Fruit fly (Drosophila melanogaster) whole organism, prepupa: ENCODE measurements around the gene CG6294.

ENCODE experiments used
- CG11294 ChIP-seq: fragments of 200-800 bp; sonication (Bioruptor generic); IDR thresholded peaks from 2 replicates; pipeline ENCODE4 v1.3.6; 2022; ENCODE audit warnings: missing biosample characterization, missing genetic modification characterization
- CG11762 ChIP-seq: fragments of 200-800 bp; sonication (Bioruptor generic); optimal IDR thresholded peaks from 3 replicates; lab custom pipeline; 2016; ENCODE audit warnings: missing biosample characterization, missing genetic modification characterization; ENCODE audit not compliant: insufficient read depth
- CG11902 ChIP-seq: fragments of 200-800 bp; sonication (Bioruptor generic); optimal IDR thresholded peaks from 3 replicates; lab custom pipeline; 2016; ENCODE audit warnings: missing biosample characterization, missing genetic modification characterization
- CG15336 ChIP-seq: fragments of 200-800 bp; sonication (Bioruptor generic); IDR thresholded peaks from 2 replicates; pipeline ENCODE4 v1.3.6; 2022; ENCODE audit warnings: missing biosample characterization, missing genetic modification characterization
- CG1621 ChIP-seq: fragments of 200-800 bp; sonication (Bioruptor generic); optimal IDR thresholded peaks from 3 replicates; lab custom pipeline; 2018; ENCODE audit warnings: missing biosample characterization, mild to moderate bottlenecking, missing genetic modification characterization
- CG3032 ChIP-seq: fragments of 200-800 bp; optimal IDR thresholded peaks from 2 replicates; lab custom pipeline; 2019; ENCODE audit warnings: missing biosample characterization, mild to moderate bottlenecking, missing genetic modification characterization, moderate library complexity
- CG31627 ChIP-seq: fragments of 200-800 bp; sonication (Bioruptor generic); optimal IDR thresholded peaks from 3 replicates; lab custom pipeline; 2016; ENCODE audit warnings: missing biosample characterization, missing genetic modification characterization
- CG34406 ChIP-seq: fragments of 200-800 bp; sonication (Bioruptor generic); optimal IDR thresholded peaks from 3 replicates; lab custom pipeline; 2016; ENCODE audit warnings: missing biosample characterization, missing genetic modification characterization
- CG4318 ChIP-seq: fragments of 200-800 bp; sonication (Bioruptor generic); optimal IDR thresholded peaks from 3 replicates; lab custom pipeline; 2017; ENCODE audit warnings: missing biosample characterization, mild to moderate bottlenecking, missing genetic modification characterization
- CG6163 ChIP-seq: fragments of 200-800 bp; sonication (Bioruptor generic); IDR thresholded peaks from 3 replicates; pipeline ENCODE4 v1.3.6; 2022; ENCODE audit warnings: missing biosample characterization, missing genetic modification characterization
- CG6808 ChIP-seq: fragments of 200-800 bp; sonication (Bioruptor generic); optimal IDR thresholded peaks from 3 replicates; lab custom pipeline; 2017; ENCODE audit warnings: missing biosample characterization, missing genetic modification characterization, mild to moderate bottlenecking, moderate library complexity, missing genetic modification reagents
- CG6854 ChIP-seq: fragments of 200-800 bp; sonication (Bioruptor generic); optimal IDR thresholded peaks from 2 replicates; lab custom pipeline; 2017; ENCODE audit warnings: missing biosample characterization, mild to moderate bottlenecking, missing genetic modification characterization
- CG7368 ChIP-seq: fragments of 200-800 bp; sonication (Bioruptor generic); optimal IDR thresholded peaks from 3 replicates; lab custom pipeline; 2016; ENCODE audit warnings: missing biosample characterization, missing genetic modification characterization
- CG9139 ChIP-seq: fragments of 200-800 bp; sonication (Bioruptor generic); optimal IDR thresholded peaks from 3 replicates; lab custom pipeline; 2017; ENCODE audit warnings: missing biosample characterization, mild to moderate bottlenecking, missing genetic modification characterization
- Eip75B ChIP-seq: fragments of 200-800 bp; sonication (Bioruptor generic); optimal IDR thresholded peaks from 3 replicates; lab custom pipeline; 2016; ENCODE audit warnings: missing biosample characterization, missing genetic modification characterization
- Eip78C ChIP-seq: fragments of 200-800 bp; sonication (Bioruptor generic); peaks from one replicate; lab custom pipeline; 2016; ENCODE audit warnings: missing biosample characterization, missing genetic modification characterization
- Ets96B ChIP-seq: fragments of 200-800 bp; optimal IDR thresholded peaks from 2 replicates; lab custom pipeline; 2019; ENCODE audit warnings: missing biosample characterization, mild to moderate bottlenecking, missing genetic modification characterization, moderate library complexity
- Lpt ChIP-seq: fragments of 200-800 bp; sonication (Bioruptor generic); optimal IDR thresholded peaks from 3 replicates; lab custom pipeline; 2016; ENCODE audit warnings: missing biosample characterization, missing genetic modification characterization
- Sox102F ChIP-seq: fragments of 200-800 bp; sonication (Bioruptor generic); optimal IDR thresholded peaks from 2 replicates; lab custom pipeline; 2016; ENCODE audit warnings: missing biosample characterization, mild to moderate bottlenecking, missing genetic modification characterization
- Sox14 ChIP-seq: fragments of 200-800 bp; sonication (Bioruptor generic); optimal IDR thresholded peaks from 3 replicates; lab custom pipeline; 2016; ENCODE audit warnings: missing biosample characterization, missing genetic modification characterization
- achi ChIP-seq: fragments of 200-800 bp; sonication (Bioruptor generic); optimal IDR thresholded peaks from 3 replicates; lab custom pipeline; 2016; ENCODE audit warnings: missing biosample characterization, missing genetic modification characterization
- dsx ChIP-seq: fragments of 200-800 bp; optimal IDR thresholded peaks from 3 replicates; lab custom pipeline; 2019; ENCODE audit warnings: missing biosample characterization, mild to moderate bottlenecking, missing genetic modification characterization, moderate library complexity; ENCODE audit not compliant: poor library complexity, severe bottlenecking
- eg ChIP-seq: fragments of 200-800 bp; sonication (Bioruptor generic); IDR thresholded peaks from 3 replicates; pipeline ENCODE4 v1.3.6; 2022; ENCODE audit warnings: missing biosample characterization, missing genetic modification characterization
- esn ChIP-seq: fragments of 200-800 bp; sonication (Bioruptor generic); optimal IDR thresholded peaks from 2 replicates; lab custom pipeline; 2016; ENCODE audit warnings: missing biosample characterization, mild to moderate bottlenecking, missing genetic modification characterization, moderate library complexity
- fkh ChIP-seq: fragments of 200-800 bp; sonication (Bioruptor generic); optimal IDR thresholded peaks from 3 replicates; lab custom pipeline; 2017; ENCODE audit warnings: missing biosample characterization, mild to moderate bottlenecking, missing genetic modification characterization, moderate library complexity
- net ChIP-seq: fragments of 200-800 bp; sonication (Bioruptor generic); optimal IDR thresholded peaks from 3 replicates; lab custom pipeline; 2016; ENCODE audit warnings: missing biosample characterization, missing genetic modification characterization
- spab ChIP-seq: fragments of 200-800 bp; sonication (Bioruptor generic); optimal IDR thresholded peaks from 2 replicates; lab custom pipeline; 2017; ENCODE audit warnings: missing biosample characterization, mild to moderate bottlenecking, missing genetic modification characterization, missing genetic modification reagents
- ss ChIP-seq, 2 experiments: fragments of 200-800 bp; sonication (Bioruptor generic); optimal IDR thresholded peaks; 2 replicates in 1 of 2; 3 replicates in 1 of 2; lab custom pipeline; 2017 to 2018; ENCODE audit warnings: mild to moderate bottlenecking in 2 of 2, missing biosample characterization in 2 of 2, missing genetic modification characterization in 2 of 2, moderate library complexity in 1 of 2
- topi ChIP-seq: fragments of 200-800 bp; sonication (Bioruptor generic); optimal IDR thresholded peaks from 3 replicates; lab custom pipeline; 2016; ENCODE audit warnings: missing biosample characterization, missing genetic modification characterization

CG6294 gene

DNA sequence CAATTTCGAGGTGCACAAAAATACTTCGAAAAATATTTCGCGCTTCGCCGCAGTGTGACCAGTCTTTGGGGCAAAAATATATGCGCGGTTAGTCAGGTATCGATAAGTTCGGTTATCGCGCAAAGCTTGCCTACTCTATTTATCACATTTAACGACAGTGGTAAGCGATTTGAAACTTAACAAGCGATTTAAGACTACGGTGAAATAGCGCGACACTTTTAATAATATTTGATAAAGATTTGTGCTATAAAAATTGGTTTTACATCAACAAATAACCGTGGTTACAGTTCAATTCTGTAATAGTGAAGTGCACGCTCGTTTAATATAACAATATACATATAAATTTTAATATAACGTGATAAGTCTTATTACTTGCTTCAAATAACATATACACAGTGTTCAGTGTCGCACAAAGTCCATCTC, 12.9 kb downstream of the CG6294 start, which contains the start of gene mh:
Gene mh, minus strand, starts transcription at position 34 of the 423 bp plus-strand sequence.
- TF ChIP-seq eg (GFP tag; lab: Robert Waterston, UW) (0 out of 3 replicates have a peak, but pooled peaks have one; percentile 22), Sox102F (GFP tag; lab: Kevin White, UChicago) (no peak)

DNA sequence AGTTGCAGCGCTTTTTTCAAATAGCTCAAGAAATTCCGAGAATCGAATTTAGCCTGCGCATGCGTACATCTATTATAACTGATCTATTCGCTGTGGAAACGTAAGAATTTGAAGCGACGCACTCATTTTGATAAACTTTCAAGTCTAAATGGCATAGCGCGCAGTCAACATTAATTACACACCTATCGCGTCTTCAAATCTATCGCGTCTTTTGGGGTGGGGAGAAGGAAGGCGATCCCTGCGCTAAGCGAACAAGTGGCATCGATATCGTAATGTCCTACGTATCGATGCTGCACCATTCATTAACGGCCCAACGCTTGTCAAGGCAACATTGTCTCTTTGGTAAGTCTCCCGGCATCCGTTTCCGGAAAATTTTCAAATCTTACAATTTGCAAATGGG, 13.3 kb downstream of the CG6294 start, which contains the start of gene CG6324:
Gene CG6324, plus strand, starts transcription at position 301 of the 400 bp plus-strand sequence.
- TF ChIP-seq dsx (peak; percentile 7), CG1621 (no peak)

- TF ChIP-seq dsx: peak; percentile 5
- TF ChIP-seq CG6163 (GFP tag; lab: Robert Waterston, UW): 0 out of 3 replicates have a peak, but pooled peaks have one; percentile 25
- peak; percentile 18 for TF ChIP-seq CG6854
- no peak for TF ChIP-seq CG34406 (GFP tag; lab: Kevin White, UChicago)
- TF ChIP-seq esn (GFP tag; lab: Kevin White, UChicago): no peak
- peak; percentile 22 for TF ChIP-seq fkh (GFP tag; lab: Kevin White, UChicago)
- TF ChIP-seq net: no peak
- peak; percentile 36 to 66 for TF ChIP-seq ss (GFP tag; optimal IDR thresholded peaks at IDR 0.05; lab: Kevin White, UChicago)
- TF ChIP-seq CG11294 (GFP tag; lab: Robert Waterston, UW): no peak
- no peak for TF ChIP-seq CG15336
- no peak for TF ChIP-seq CG9139 (GFP tag; lab: Kevin White, UChicago)
- TF ChIP-seq topi (GFP tag; lab: Kevin White, UChicago): no peak
- no peak for TF ChIP-seq CG3032 (tag; lab: Kevin White, UChicago)
- TF ChIP-seq CG11902 (GFP tag; lab: Kevin White, UChicago): no peak
- peak; percentile 41 for TF ChIP-seq CG6808 (GFP tag; lab: Kevin White, UChicago)
- no peak for TF ChIP-seq CG4318 (GFP tag; lab: Kevin White, UChicago)
- TF ChIP-seq Eip75B (GFP tag; lab: Kevin White, UChicago): no peak
- TF ChIP-seq achi (GFP tag; lab: Kevin White, UChicago): no peak
- peak; percentile 13 for TF ChIP-seq Ets96B (tag; lab: Kevin White, UChicago)
- peak; percentile 13 for TF ChIP-seq Sox14 (GFP tag; lab: Kevin White, UChicago)
- TF ChIP-seq CG31627 (GFP tag; lab: Kevin White, UChicago): no peak
- no peak for TF ChIP-seq CG11762 (GFP tag; lab: Kevin White, UChicago)
- no peak for TF ChIP-seq spab (GFP tag; lab: Kevin White, UChicago)
Observed at dm6 chrX:15482236-15482660, 19.7 kb downstream of the CG6294 start, which contains the start of gene CG6340. Gene CG6340 (plus strand): TSS chrX:15482374.

dm6 chrX:15483010-15483802, 20.7 kb downstream of the CG6294 start:
- TF ChIP-seq Eip78C (peak; percentile 28), Lpt (GFP tag; lab: Kevin White, UChicago) (no peak), CG11294 (GFP tag; lab: Robert Waterston, UW) (no peak)

DNA sequence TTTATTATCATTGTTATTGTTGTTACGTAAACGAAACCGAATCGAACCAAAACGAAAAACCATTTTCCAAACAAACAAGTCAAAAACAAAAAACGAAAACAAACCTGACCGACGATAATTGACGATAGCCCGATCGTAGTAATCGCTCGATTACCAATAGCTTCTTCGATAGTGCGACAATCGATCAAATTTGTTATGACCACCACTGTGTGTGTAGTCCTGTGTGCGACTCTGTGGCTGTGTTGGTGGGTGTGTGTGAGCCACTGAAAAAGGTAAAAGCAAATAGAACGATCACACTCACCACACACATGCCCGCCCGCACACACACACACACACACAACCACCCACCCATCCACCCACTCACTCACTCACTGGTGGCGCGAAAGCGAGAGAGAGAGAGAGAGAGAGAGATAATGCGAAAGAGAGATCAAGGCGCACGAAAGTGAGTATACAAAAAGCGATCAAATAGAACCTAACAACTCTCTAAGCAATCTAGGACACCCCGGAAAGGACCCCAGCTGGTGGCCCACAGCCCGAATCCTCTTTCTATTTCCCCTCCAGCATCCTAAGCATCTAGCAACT, 22.0 kb downstream of the CG6294 start:
- TF ChIP-seq Eip78C: peak; percentile 11
- TF ChIP-seq CG7368: no peak
- TF ChIP-seq, all 60 proteins: peak for 1

dm6 chrX:15486682-15487081, 24.2 kb downstream of the CG6294 start, which contains the start of gene Gmap:
Gene Gmap (plus strand): TSS chrX:15486922.
- TF ChIP-seq Eip78C (peak; percentile 22), spab (GFP tag; lab: Kevin White, UChicago) (no peak)
